Fruit fly (Drosophila melanogaster) whole organism, embryonic: ENCODE data around the gene CG1998.

Experiments
- Atf-2 ChIP-seq: fragments of 200-800 bp; sonication (Bioruptor generic); optimal IDR thresholded peaks from 2 replicates; lab custom pipeline; 2016; ENCODE audit warnings: missing biosample characterization, missing genetic modification characterization
- BEAF-32 ChIP-seq: fragments of 200-800 bp; sonication (Bioruptor generic); optimal IDR thresholded peaks from 3 replicates; lab custom pipeline; 2017; ENCODE audit warnings: missing biosample characterization, missing genetic modification characterization, mild to moderate bottlenecking, moderate library complexity, missing genetic modification reagents
- C15 ChIP-seq: fragments of 200-800 bp; sonication (Bioruptor generic); IDR thresholded peaks from 3 replicates; pipeline ENCODE4 v1.3.6; 2022; ENCODE audit warnings: missing biosample characterization, missing genetic modification characterization
- CG12769 ChIP-seq: fragments of 200-800 bp; sonication (Bioruptor generic); optimal IDR thresholded peaks from 2 replicates; lab custom pipeline; 2019; ENCODE audit warnings: missing biosample characterization, mild to moderate bottlenecking, missing genetic modification characterization, moderate library complexity
- CG13424 ChIP-seq: fragments of 200-800 bp; sonication (Bioruptor generic); optimal IDR thresholded peaks from 2 replicates; lab custom pipeline; 2019; ENCODE audit warnings: missing biosample characterization, mild to moderate bottlenecking, missing genetic modification characterization, moderate library complexity
- CG14965 ChIP-seq: fragments of 200-800 bp; sonication (Bioruptor generic); optimal IDR thresholded peaks from 2 replicates; lab custom pipeline; 2016; ENCODE audit warnings: missing biosample characterization, missing genetic modification characterization, borderline replicate concordance
- CG15269 ChIP-seq: fragments of 200-800 bp; sonication (Bioruptor generic); optimal IDR thresholded peaks from 2 replicates; lab custom pipeline; 2018; ENCODE audit warnings: missing biosample characterization, mild to moderate bottlenecking, missing genetic modification characterization, moderate library complexity
- CG17612 ChIP-seq: fragments of 200-800 bp; sonication (Bioruptor generic); IDR thresholded peaks from 2 replicates; pipeline ENCODE4 v1.3.6; 2022; ENCODE audit warnings: missing biosample characterization, missing genetic modification characterization
- CG17829 ChIP-seq: fragments of 200-800 bp; optimal IDR thresholded peaks from 2 replicates; lab custom pipeline; 2019; ENCODE audit warnings: missing biosample characterization, mild to moderate bottlenecking, missing genetic modification characterization, moderate library complexity
- CG1832 ChIP-seq: fragments of 200-800 bp; sonication (Bioruptor generic); optimal IDR thresholded peaks from 2 replicates; lab custom pipeline; 2017; ENCODE audit warnings: missing biosample characterization, mild to moderate bottlenecking, missing genetic modification characterization, inconsistent platforms
- CG18764 ChIP-seq: fragments of 200-800 bp; sonication (Bioruptor generic); optimal IDR thresholded peaks from 3 replicates; lab custom pipeline; 2016; ENCODE audit warnings: missing biosample characterization, missing genetic modification characterization
- CG2129 ChIP-seq: fragments of 200-800 bp; sonication (Bioruptor generic); IDR thresholded peaks from 2 replicates; pipeline ENCODE4 v1.3.6; 2022; ENCODE audit warnings: missing biosample characterization, missing genetic modification characterization; ENCODE audit not compliant: partially characterized antibody
- CG2678 ChIP-seq: fragments of 200-800 bp; sonication (Bioruptor generic); optimal IDR thresholded peaks from 3 replicates; lab custom pipeline; 2019; ENCODE audit warnings: missing biosample characterization, mild to moderate bottlenecking, missing genetic modification characterization, moderate library complexity
- CG31365 ChIP-seq: fragments of 200-800 bp; sonication (Bioruptor generic); optimal IDR thresholded peaks from 2 replicates; lab custom pipeline; 2018; ENCODE audit warnings: missing biosample characterization, mild to moderate bottlenecking, missing genetic modification characterization
- CG7987 ChIP-seq: fragments of 200-800 bp; sonication (Bioruptor generic); optimal IDR thresholded peaks from 2 replicates; lab custom pipeline; 2018; ENCODE audit warnings: missing biosample characterization, mild to moderate bottlenecking, missing genetic modification characterization, moderate library complexity
- CG8089 ChIP-seq: fragments of 200-800 bp; sonication (Bioruptor generic); optimal IDR thresholded peaks from 3 replicates; lab custom pipeline; 2016; ENCODE audit warnings: missing biosample characterization, missing genetic modification characterization
- CTCF ChIP-seq: fragments of 200-800 bp; sonication (Bioruptor generic); optimal IDR thresholded peaks from 2 replicates; lab custom pipeline; 2017; ENCODE audit warnings: missing biosample characterization, mild to moderate bottlenecking, missing genetic modification characterization, moderate library complexity
- D19A ChIP-seq: fragments of 200-800 bp; optimal IDR thresholded peaks from 3 replicates; lab custom pipeline; 2019; ENCODE audit warnings: missing biosample characterization, mild to moderate bottlenecking, missing genetic modification characterization, moderate library complexity
- Dad ChIP-seq: fragments of 200-800 bp; sonication (Bioruptor generic); optimal IDR thresholded peaks from 3 replicates; lab custom pipeline; 2016; ENCODE audit warnings: missing biosample characterization, missing genetic modification characterization
- Dfd ChIP-seq, 2 experiments: fragments of >200 bp; optimal IDR thresholded peaks; 2 replicates each; lab custom pipeline; 2017; ENCODE audit warnings: missing biosample characterization in 2 of 2, missing genetic modification characterization in 2 of 2
- ERR ChIP-seq: fragments of 200-800 bp; sonication (Bioruptor generic); optimal IDR thresholded peaks from 2 replicates; lab custom pipeline; 2016; ENCODE audit warnings: missing biosample characterization, missing genetic modification characterization
- Ets65A ChIP-seq: fragments of 200-800 bp; sonication (Bioruptor generic); peaks from one replicate; lab custom pipeline; 2016; ENCODE audit warnings: missing biosample characterization, missing genetic modification characterization
- Jarid2 ChIP-seq: fragments of 200-800 bp; sonication (Bioruptor generic); optimal IDR thresholded peaks from 3 replicates; lab custom pipeline; 2017; ENCODE audit warnings: mild to moderate bottlenecking, missing biosample characterization, missing genetic modification reagents, missing genetic modification characterization
- Med ChIP-seq: fragments of 200-800 bp; sonication (Bioruptor generic); peaks from one replicate; lab custom pipeline; 2016; ENCODE audit warnings: missing biosample characterization, missing genetic modification characterization, mild to moderate bottlenecking, inconsistent platforms, moderate library complexity
- Nf-YA ChIP-seq: fragments of 200-800 bp; sonication (Bioruptor generic); IDR thresholded peaks from 2 replicates; pipeline ENCODE4 v1.3.6; 2022; ENCODE audit warnings: missing biosample characterization, missing genetic modification characterization
- PHDP ChIP-seq: fragments of 200-800 bp; sonication (Bioruptor generic); optimal IDR thresholded peaks from 3 replicates; lab custom pipeline; 2018; ENCODE audit warnings: missing biosample characterization, mild to moderate bottlenecking, missing genetic modification characterization, moderate library complexity
- Pdp1 ChIP-seq, 2 experiments: fragments of 200-800 bp; sonication (Bioruptor generic); optimal IDR thresholded peaks; 3 replicates each; lab custom pipeline; 2016; ENCODE audit warnings: missing biosample characterization in 2 of 2, missing genetic modification characterization in 2 of 2, mild to moderate bottlenecking in 1 of 2, moderate library complexity in 1 of 2
- Six4 ChIP-seq: fragments of 200-800 bp; sonication (Bioruptor generic); optimal IDR thresholded peaks from 2 replicates; lab custom pipeline; 2016; ENCODE audit warnings: missing biosample characterization, missing genetic modification characterization
- Stat92E ChIP-seq, 3 experiments: fragments of >200 bp in 2 of 3; fragments of 200-800 bp in 1 of 3; sonication (Bioruptor generic) in 1 of 3; optimal IDR thresholded peaks; 2 replicates each; lab custom pipeline; 2017 to 2019; ENCODE audit warnings: missing biosample characterization in 3 of 3, missing genetic modification characterization in 3 of 3, mild to moderate bottlenecking in 1 of 3, moderate library complexity in 1 of 3
- abd-A ChIP-seq: fragments of 200-800 bp; sonication (Bioruptor generic); optimal IDR thresholded peaks from 3 replicates; lab custom pipeline; 2019; ENCODE audit warnings: missing biosample characterization, mild to moderate bottlenecking, missing genetic modification characterization, moderate library complexity
- bbx ChIP-seq: fragments of 200-800 bp; sonication (Bioruptor generic); IDR thresholded peaks from 2 replicates; pipeline ENCODE4 v1.3.6; 2022; ENCODE audit warnings: missing biosample characterization, missing genetic modification characterization; ENCODE audit not compliant: partially characterized antibody
- chinmo ChIP-seq: fragments of 200-800 bp; sonication (Bioruptor generic); IDR thresholded peaks from 4 replicates; pipeline ENCODE4 v1.3.6; 2022; ENCODE audit warnings: missing biosample characterization, missing genetic modification characterization; ENCODE audit not compliant: partially characterized antibody
- dysf ChIP-seq: fragments of 200-800 bp; sonication (Bioruptor generic); IDR thresholded peaks from 3 replicates; pipeline ENCODE4 v1.3.6; 2022; ENCODE audit warnings: missing biosample characterization, missing genetic modification characterization
- exex ChIP-seq: fragments of 200-800 bp; sonication (Bioruptor generic); optimal IDR thresholded peaks from 4 replicates; lab custom pipeline; 2018; ENCODE audit warnings: missing biosample characterization, mild to moderate bottlenecking, missing genetic modification characterization, moderate library complexity
- fu2 ChIP-seq: fragments of 200-800 bp; sonication (Bioruptor generic); optimal IDR thresholded peaks from 2 replicates; lab custom pipeline; 2016; ENCODE audit warnings: missing biosample characterization, missing genetic modification characterization
- gcm ChIP-seq: fragments of 200-800 bp; sonication (Bioruptor generic); optimal IDR thresholded peaks from 2 replicates; lab custom pipeline; 2019; ENCODE audit warnings: missing biosample characterization, mild to moderate bottlenecking, missing genetic modification characterization, moderate library complexity
- insv ChIP-seq, 2 experiments: fragments of 200-800 bp; sonication (Bioruptor generic); optimal IDR thresholded peaks; 3 replicates each; lab custom pipeline; 2016 to 2018; ENCODE audit warnings: missing biosample characterization in 2 of 2, missing genetic modification characterization in 2 of 2
- mld ChIP-seq: fragments of 200-800 bp; sonication (Bioruptor generic); IDR thresholded peaks from 3 replicates; pipeline ENCODE4 v1.3.6; 2022; ENCODE audit warnings: missing biosample characterization, missing genetic modification characterization; ENCODE audit not compliant: partially characterized antibody
- nmo ChIP-seq: fragments of 200-800 bp; sonication (Bioruptor generic); optimal IDR thresholded peaks from 2 replicates; lab custom pipeline; 2018; ENCODE audit warnings: missing biosample characterization, mild to moderate bottlenecking, missing genetic modification characterization, moderate library complexity
- nom ChIP-seq: fragments of 200-800 bp; sonication (Bioruptor generic); optimal IDR thresholded peaks from 2 replicates; lab custom pipeline; 2017; ENCODE audit warnings: missing biosample characterization, missing genetic modification characterization, mild to moderate bottlenecking, moderate library complexity, missing genetic modification reagents
- phol ChIP-seq: fragments of 200-800 bp; sonication (Bioruptor generic); optimal IDR thresholded peaks from 3 replicates; lab custom pipeline; 2018; ENCODE audit warnings: missing biosample characterization, mild to moderate bottlenecking, missing genetic modification characterization, moderate library complexity
- pita ChIP-seq: fragments of 200-800 bp; sonication (Bioruptor generic); optimal IDR thresholded peaks from 2 replicates; lab custom pipeline; 2017; ENCODE audit warnings: missing biosample characterization, mild to moderate bottlenecking, missing genetic modification characterization
- pzg ChIP-seq: fragments of 200-800 bp; sonication (Bioruptor generic); optimal IDR thresholded peaks from 3 replicates; lab custom pipeline; 2018; ENCODE audit warnings: missing biosample characterization, mild to moderate bottlenecking, missing genetic modification characterization, moderate library complexity
- ro ChIP-seq: fragments of 200-800 bp; sonication (Bioruptor generic); IDR thresholded peaks from 2 replicates; pipeline ENCODE4 v1.3.6; 2022; ENCODE audit warnings: missing biosample characterization, missing genetic modification characterization
- row ChIP-seq: fragments of 200-800 bp; sonication (Bioruptor generic); IDR thresholded peaks from 3 replicates; pipeline ENCODE4 v1.3.6; 2022; ENCODE audit warnings: missing biosample characterization, missing genetic modification characterization
- sc ChIP-seq, 3 experiments: fragments of >200 bp in 2 of 3; fragments of 200-800 bp in 1 of 3; sonication (Bioruptor generic) in 1 of 3; optimal IDR thresholded peaks; 2 replicates in 2 of 3; 3 replicates in 1 of 3; lab custom pipeline; 2017; ENCODE audit warnings: mild to moderate bottlenecking in 1 of 3, missing biosample characterization in 1 of 3, missing genetic modification characterization in 1 of 3, missing genetic modification reagents in 1 of 3
- stwl ChIP-seq: fragments of 200-800 bp; sonication (Bioruptor generic); optimal IDR thresholded peaks from 3 replicates; lab custom pipeline; 2018; ENCODE audit warnings: missing biosample characterization, mild to moderate bottlenecking, missing genetic modification characterization, moderate library complexity
- sug ChIP-seq: fragments of 200-800 bp; optimal IDR thresholded peaks from 2 replicates; lab custom pipeline; 2019; ENCODE audit warnings: missing biosample characterization, mild to moderate bottlenecking, missing genetic modification characterization, moderate library complexity
- unpg ChIP-seq: fragments of 200-800 bp; sonication (Bioruptor generic); optimal IDR thresholded peaks from 3 replicates; lab custom pipeline; 2018; ENCODE audit warnings: missing biosample characterization, mild to moderate bottlenecking, missing genetic modification characterization, moderate library complexity

Gene CG1998

dm6 chrX:13421059-13421458, 8.2 kb upstream of the CG1998 start (continued):
- TF ChIP-seq pita (peak; percentile 36), insv (GFP tag; optimal IDR thresholded peaks at IDR 0.05; lab: Kevin White, UChicago) (peak; percentile 92 to 98), ro (no peak), Six4 (GFP tag; lab: Kevin White, UChicago) (no peak), CG18764 (no peak), CTCF (GFP tag; lab: Kevin White, UChicago) (peak; percentile 65), nmo (peak; percentile 41), pzg (GFP tag; lab: Kevin White, UChicago) (peak; percentile 29), BEAF-32 (peak; percentile 11), gcm (GFP tag; lab: Kevin White, UChicago) (no peak), CG31365 (peak; percentile 99), CG12769 (no peak), C15 (GFP tag; lab: Robert Waterston, UW) (no peak), bbx (peak; percentile 16; the same call in 1 of the 2 replicates), CG8089 (GFP tag; lab: Kevin White, UChicago) (no peak), Dad (no peak), ERR (GFP tag; lab: Kevin White, UChicago) (no peak), sug (tag; lab: Kevin White, UChicago) (no peak), sc (optimal IDR thresholded peaks at IDR 0.05; lab: Kevin White, UChicago) (no peak), sc (GFP tag; optimal IDR thresholded peaks at IDR 0.05; lab: Kevin White, UChicago) (no peak), CG17612 (no peak), CG17829 (tag; lab: Kevin White, UChicago) (peak; percentile 29), Med (GFP tag; lab: Kevin White, UChicago) (peak; percentile 57), phol (peak; percentile 24), Pdp1 (GFP tag; optimal IDR thresholded peaks at IDR 0.05; lab: Kevin White, UChicago) (peak in 1 of 2 experiments; percentile 73), stwl (tag; lab: Kevin White, UChicago) (peak; percentile 84), Dfd (GFP tag; optimal IDR thresholded peaks at IDR 0.05; lab: Kevin White, UChicago) (peak in 1 of 2 experiments; percentile 94), exex (tag; lab: Kevin White, UChicago) (no peak), abd-A (tag; lab: Kevin White, UChicago) (no peak), PHDP (no peak), row (GFP tag; lab: Robert Waterston, UW) (no peak), CG13424 (tag; lab: Kevin White, UChicago) (no peak), CG15269 (tag; lab: Kevin White, UChicago) (no peak), Stat92E (GFP tag; optimal IDR thresholded peaks at IDR 0.05; lab: Kevin White, UChicago) (peak in 1 of 3 experiments; percentile 18), chinmo (GFP tag; lab: Robert Waterston, UW) (0 out of 4 replicates have a peak, but pooled peaks have one; percentile 39), CG2129 (GFP tag; lab: Robert Waterston, UW) (no peak)

dm6 chrX:13411376-13411973, 1.4 kb downstream of the CG1998 start:
- TF ChIP-seq Ets65A (GFP tag; lab: Kevin White, UChicago) (no peak), nom (peak; percentile 10), Atf-2 (GFP tag; lab: Kevin White, UChicago) (no peak), dysf (0 out of 3 replicates have a peak, but pooled peaks have one; percentile 17), fu2 (GFP tag; lab: Kevin White, UChicago) (no peak), CG14965 (GFP tag; lab: Kevin White, UChicago) (no peak), D19A (tag; lab: Kevin White, UChicago) (peak; percentile 79), Nf-YA (GFP tag; lab: Robert Waterston, UW) (no peak), unpg (GFP tag; lab: Kevin White, UChicago) (no peak), mld (0 out of 3 replicates have a peak, but pooled peaks have one; percentile 40), CG7987 (no peak), CG1832 (GFP tag; lab: Kevin White, UChicago) (no peak), Jarid2 (GFP tag; lab: Kevin White, UChicago) (no peak), Six4 (GFP tag; lab: Kevin White, UChicago) (no peak), CG2678 (no peak), Pdp1 (GFP tag; optimal IDR thresholded peaks at IDR 0.05; lab: Kevin White, UChicago) (peak in 1 of 2 experiments; percentile 55)
